Fruit fly (Drosophila melanogaster): ENCODE results near the gene drm.
A peak's percentile ranks its signal among the peaks of the same experiment; 100 is the strongest.

Gene drm

DNA sequence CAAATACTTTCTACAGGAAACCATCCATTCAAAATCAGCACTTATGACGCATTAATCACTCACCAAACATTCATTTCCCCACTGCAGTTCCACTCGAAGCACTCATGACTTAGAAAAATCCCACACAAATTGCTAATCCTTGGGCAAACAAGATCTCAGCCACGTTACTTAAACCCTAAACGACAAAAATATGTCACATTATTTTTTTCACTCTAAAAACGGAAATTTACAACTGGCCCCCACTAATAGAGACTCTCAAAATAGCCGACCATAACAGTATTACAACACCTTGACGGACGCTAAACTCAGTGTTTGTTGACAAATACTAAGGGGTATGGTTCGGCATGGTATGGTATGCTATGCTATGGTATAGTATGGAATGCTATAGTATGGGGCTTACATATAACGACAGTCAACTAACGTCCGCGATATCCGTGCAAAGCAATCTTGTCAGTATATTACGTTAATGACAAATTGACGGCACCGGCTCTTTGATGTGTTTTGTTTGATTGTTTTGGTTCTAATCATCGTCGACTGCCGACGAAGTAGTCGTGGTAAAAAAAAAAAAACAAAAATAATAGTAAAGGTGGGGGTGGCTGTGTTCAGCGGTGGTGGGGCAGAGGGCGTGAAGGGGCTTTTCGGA, 33.6 kb downstream of the drm start:
- TF ChIP-seq Hr78 (GFP tag; optimal IDR thresholded peaks at IDR 0.05), result no peak
- TF ChIP-seq ey (GFP tag; optimal IDR thresholded peaks at IDR 0.05), result no peak

DNA sequence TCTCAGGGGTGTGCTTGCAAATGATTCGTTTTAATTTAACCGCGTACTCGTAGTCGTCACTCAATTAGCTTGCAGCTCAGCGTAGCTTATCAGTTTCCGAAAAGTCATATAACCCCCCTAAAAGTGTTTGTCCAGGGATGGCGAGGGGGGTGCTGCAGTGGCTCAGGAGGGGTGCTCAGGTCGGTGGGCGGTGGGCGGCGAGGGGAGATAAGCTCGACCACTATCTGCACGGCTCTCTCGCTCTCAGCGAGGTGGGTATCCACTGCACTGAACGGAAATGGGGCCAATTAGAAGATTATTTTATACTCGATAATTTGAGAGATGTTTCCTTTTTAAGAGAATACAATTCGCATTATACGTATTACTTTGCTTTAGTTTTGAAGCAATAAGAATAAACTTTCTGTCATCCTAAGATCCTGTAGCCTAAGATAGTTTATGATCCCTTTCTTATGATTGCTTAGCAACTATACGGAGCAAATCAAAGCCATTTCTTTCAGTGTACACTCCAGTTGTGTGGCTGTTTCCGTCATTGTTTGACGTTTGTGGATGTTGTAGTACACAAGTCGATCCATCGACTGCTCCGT, 34.2 kb downstream of the drm start:
- TF ChIP-seq sv (GFP tag; optimal IDR thresholded peaks at IDR 0.05) (no peak), GATAd (GFP tag; optimal IDR thresholded peaks at IDR 0.05) (no peak), fru (GFP tag; optimal IDR thresholded peaks at IDR 0.05) (peak; percentile 47), pan (optimal IDR thresholded peaks at IDR 0.05) (no peak), dmrt93B (GFP tag; optimal IDR thresholded peaks at IDR 0.05) (peak; percentile 59), foxo (GFP tag; optimal IDR thresholded peaks at IDR 0.05) (peak in 1 of 2 experiments; percentile 57), dl (GFP tag; optimal IDR thresholded peaks at IDR 0.05; ENCODE audit: insufficient read depth in 1 of 2, partially characterized antibody in 2 of 2) (no peak), Dif (GFP tag; optimal IDR thresholded peaks at IDR 0.05; ENCODE audit: partially characterized antibody) (no peak), tai (GFP tag; optimal IDR thresholded peaks at IDR 0.05) (no peak), woc (GFP tag; optimal IDR thresholded peaks at IDR 0.05) (no peak), CG32264 (GFP tag; optimal IDR thresholded peaks at IDR 0.05) (no peak), psq (GFP tag; optimal IDR thresholded peaks at IDR 0.05) (peak; percentile 51), sage (GFP tag; optimal IDR thresholded peaks at IDR 0.05) (no peak), br (GFP tag; optimal IDR thresholded peaks at IDR 0.05) (peak; percentile 56), ey (GFP tag; optimal IDR thresholded peaks at IDR 0.05) (peak; percentile 72), Rel (GFP tag; optimal IDR thresholded peaks at IDR 0.05) (no peak), Rel (tag; optimal IDR thresholded peaks at IDR 0.05) (peak; percentile 52), OdsH (GFP tag; optimal IDR thresholded peaks at IDR 0.05) (peak; percentile 63), CrebA (GFP tag; optimal IDR thresholded peaks at IDR 0.05; ENCODE audit: borderline replicate concordance) (no peak), jim (GFP tag; optimal IDR thresholded peaks at IDR 0.05) (no peak), h (GFP tag; optimal IDR thresholded peaks at IDR 0.05) (peak; percentile 51), Jra (GFP tag; optimal IDR thresholded peaks at IDR 0.05) (no peak), Dfd (GFP tag; optimal IDR thresholded peaks at IDR 0.05) (no peak), Sp1 (GFP tag; optimal IDR thresholded peaks at IDR 0.05) (peak; percentile 59), Hr83 (GFP tag; optimal IDR thresholded peaks at IDR 0.05; ENCODE audit: poor library complexity, severe bottlenecking) (peak; percentile 61), Mio (GFP tag; optimal IDR thresholded peaks at IDR 0.05) (no peak), HLH106 (tag; optimal IDR thresholded peaks at IDR 0.05) (peak; percentile 81), lola (GFP tag; optimal IDR thresholded peaks at IDR 0.05) (no peak), dsf (GFP tag; optimal IDR thresholded peaks at IDR 0.05; ENCODE audit: borderline replicate concordance) (no peak), Abd-B (GFP tag; optimal IDR thresholded peaks at IDR 0.05) (no peak), rgr (GFP tag; optimal IDR thresholded peaks at IDR 0.05) (peak; percentile 66), Hr78 (GFP tag; optimal IDR thresholded peaks at IDR 0.05) (no peak), Vsx2 (GFP tag; optimal IDR thresholded peaks at IDR 0.05; ENCODE audit: partially characterized antibody) (no peak), N (GFP tag; optimal IDR thresholded peaks at IDR 0.05) (no peak), Hnf4 (GFP tag; optimal IDR thresholded peaks at IDR 0.05) (peak; percentile 21), brk (GFP tag; optimal IDR thresholded peaks at IDR 0.05) (no peak), CG9705 (GFP tag; optimal IDR thresholded peaks at IDR 0.05) (peak; percentile 70), usp (GFP tag; optimal IDR thresholded peaks at IDR 0.05) (no peak), Myc (optimal IDR thresholded peaks at IDR 0.05) (no peak)

DNA sequence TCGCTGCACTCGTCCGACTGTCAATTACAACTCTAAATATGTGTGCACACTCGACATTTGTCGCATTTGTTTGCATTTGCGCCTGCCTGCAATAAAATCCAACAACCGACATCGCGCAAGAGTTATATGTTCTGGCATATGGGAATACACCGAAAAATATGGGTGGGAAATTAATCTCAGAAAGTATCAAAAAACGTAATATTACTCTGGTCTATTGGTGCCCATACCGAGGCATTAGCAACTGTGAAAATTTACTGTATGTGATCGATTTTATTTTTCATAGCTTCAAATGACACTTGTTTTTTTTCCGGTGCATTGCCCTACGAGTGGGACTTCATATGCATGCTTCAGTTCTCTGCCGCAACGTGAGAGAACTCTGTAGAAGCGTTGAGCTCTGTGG, 34.9 kb downstream of the drm start:
- no peak for TF ChIP-seq jim (GFP tag; optimal IDR thresholded peaks at IDR 0.05)
- TF ChIP-seq tai (GFP tag; optimal IDR thresholded peaks at IDR 0.05), result no peak
- TF ChIP-seq Mio (GFP tag; optimal IDR thresholded peaks at IDR 0.05), result no peak
- TF ChIP-seq pan (optimal IDR thresholded peaks at IDR 0.05), result no peak
- TF ChIP-seq usp (GFP tag; optimal IDR thresholded peaks at IDR 0.05), result no peak
- TF ChIP-seq Hnf4 (GFP tag; optimal IDR thresholded peaks at IDR 0.05), result peak; percentile 47
- TF ChIP-seq dsf (GFP tag; optimal IDR thresholded peaks at IDR 0.05; ENCODE audit: borderline replicate concordance), result no peak
- TF ChIP-seq CG9705 (GFP tag; optimal IDR thresholded peaks at IDR 0.05), result no peak
- no peak for TF ChIP-seq OdsH (GFP tag; optimal IDR thresholded peaks at IDR 0.05)
- peak; percentile 42 for TF ChIP-seq rgr (GFP tag; optimal IDR thresholded peaks at IDR 0.05)
- peak; percentile 33 for TF ChIP-seq Sp1 (GFP tag; optimal IDR thresholded peaks at IDR 0.05)
- TF ChIP-seq psq (GFP tag; optimal IDR thresholded peaks at IDR 0.05), result no peak
- TF ChIP-seq ey (GFP tag; optimal IDR thresholded peaks at IDR 0.05), result peak; percentile 58
- TF ChIP-seq Vsx2 (GFP tag; optimal IDR thresholded peaks at IDR 0.05; ENCODE audit: partially characterized antibody), result no peak
- TF ChIP-seq br (GFP tag; optimal IDR thresholded peaks at IDR 0.05), result peak; percentile 34
- TF ChIP-seq foxo (GFP tag; optimal IDR thresholded peaks at IDR 0.05), result peak in 1 of 2 experiments; percentile 41
- no peak for TF ChIP-seq Myc (optimal IDR thresholded peaks at IDR 0.05)
- TF ChIP-seq h (GFP tag; optimal IDR thresholded peaks at IDR 0.05), result peak; percentile 49
- TF ChIP-seq CrebA (GFP tag; optimal IDR thresholded peaks at IDR 0.05; ENCODE audit: borderline replicate concordance), result no peak
- TF ChIP-seq GATAd (GFP tag; optimal IDR thresholded peaks at IDR 0.05), result no peak
- no peak for TF ChIP-seq brk (GFP tag; optimal IDR thresholded peaks at IDR 0.05)
- TF ChIP-seq N (GFP tag; optimal IDR thresholded peaks at IDR 0.05), result no peak
- no peak for TF ChIP-seq sage (GFP tag; optimal IDR thresholded peaks at IDR 0.05)
- TF ChIP-seq sv (GFP tag; optimal IDR thresholded peaks at IDR 0.05), result peak; percentile 72
- peak; percentile 38 for TF ChIP-seq HLH106 (tag; optimal IDR thresholded peaks at IDR 0.05)
- no peak for TF ChIP-seq Abd-B (GFP tag; optimal IDR thresholded peaks at IDR 0.05)
